Worm (Caenorhabditis elegans) whole organism, young adult: ENCODE measurements around the gene ufd-3.

Source experiments
- B0336.3 ChIP-seq: fragments of 200-800 bp; sonication (Bioruptor generic); IDR thresholded peaks from 2 replicates; pipeline ENCODE4 v1.3.6; 2022; ENCODE audit warnings: missing genetic modification characterization, missing compliant biosample characterization
- C06A6.2 ChIP-seq: fragments of 200-800 bp; sonication (Bioruptor generic); conservative IDR thresholded peaks from 2 replicates; pipeline ENCODE4 v1.3.6; 2022; ENCODE audit warnings: missing genetic modification characterization, missing compliant biosample characterization
- C17E4.6 ChIP-seq: fragments of 200-800 bp; sonication (Bioruptor generic); IDR thresholded peaks from 2 replicates; pipeline ENCODE4 v1.3.6; 2022; ENCODE audit warnings: missing genetic modification reagents, missing genetic modification characterization, missing compliant biosample characterization
- D2030.7 ChIP-seq: fragments of 200-800 bp; sonication (Bioruptor generic); IDR thresholded peaks from 2 replicates; pipeline ENCODE4 v1.3.6; 2022; ENCODE audit warnings: missing genetic modification reagents, missing genetic modification characterization, missing compliant biosample characterization
- F23B12.7 ChIP-seq: sonication (generic microtip); optimal IDR thresholded peaks from 2 replicates; lab custom pipeline; 2017; ENCODE audit warnings: missing genetic modification characterization, mild to moderate bottlenecking, missing compliant biosample characterization, antibody characterized with exemption, moderate library complexity; ENCODE audit not compliant: insufficient read depth
- F39B2.1 ChIP-seq: fragments of 200-800 bp; sonication (Bioruptor generic); IDR thresholded peaks from 2 replicates; pipeline ENCODE4 v1.3.6; 2022; ENCODE audit warnings: missing genetic modification reagents, missing genetic modification characterization, missing compliant biosample characterization
- F55B11.4 ChIP-seq: sonication (generic microtip); optimal IDR thresholded peaks from 2 replicates; lab custom pipeline; 2016; ENCODE audit warnings: missing compliant biosample characterization, missing genetic modification characterization, borderline replicate concordance; ENCODE audit not compliant: insufficient read depth
- Y53F4B.3 ChIP-seq: fragments of 200-800 bp; sonication (Bioruptor generic); IDR thresholded peaks from 2 replicates; pipeline ENCODE4 v1.3.6; 2022; ENCODE audit warnings: missing genetic modification reagents, missing genetic modification characterization, missing compliant biosample characterization
- Y67H2A.10 ChIP-seq: fragments of 200-800 bp; sonication (Bioruptor generic); conservative IDR thresholded peaks from 2 replicates; pipeline ENCODE4 v1.3.6; 2022; ENCODE audit warnings: missing genetic modification reagents, missing genetic modification characterization, missing compliant biosample characterization
- ZK185.1 ChIP-seq: sonication (generic microtip); optimal IDR thresholded peaks from 2 replicates; lab custom pipeline; 2016; ENCODE audit warnings: mild to moderate bottlenecking, missing genetic modification characterization, missing compliant biosample characterization; ENCODE audit not compliant: poor library complexity, severe bottlenecking
- atf-7 ChIP-seq: sonication (generic microtip); optimal IDR thresholded peaks from 2 replicates; lab custom pipeline; 2017; ENCODE audit warnings: mild to moderate bottlenecking, missing genetic modification characterization, missing compliant biosample characterization
- athp-1 ChIP-seq: sonication (generic microtip); optimal IDR thresholded peaks from 2 replicates; lab custom pipeline; 2017; ENCODE audit warnings: mild to moderate bottlenecking, missing genetic modification characterization, missing compliant biosample characterization
- bed-1 ChIP-seq: fragments of 200-800 bp; sonication (Bioruptor generic); IDR thresholded peaks from 2 replicates; pipeline ENCODE4 v1.3.6; 2022; ENCODE audit warnings: missing genetic modification reagents, missing genetic modification characterization, missing compliant biosample characterization
- bed-2 ChIP-seq: fragments of 200-800 bp; sonication (Bioruptor generic); IDR thresholded peaks from 2 replicates; pipeline ENCODE4 v1.3.6; 2022; ENCODE audit warnings: missing genetic modification reagents, missing genetic modification characterization, missing compliant biosample characterization
- cebp-2 ChIP-seq: fragments of 200-800 bp; sonication (Bioruptor generic); IDR thresholded peaks from 2 replicates; pipeline ENCODE4 v1.3.6; 2022; ENCODE audit warnings: missing genetic modification characterization, missing compliant biosample characterization
- ceh-100 ChIP-seq: fragments of 200-800 bp; sonication (Bioruptor generic); IDR thresholded peaks from 2 replicates; pipeline ENCODE4 v1.3.6; 2022; ENCODE audit warnings: missing genetic modification reagents, missing genetic modification characterization, missing compliant biosample characterization
- ceh-40 ChIP-seq: fragments of 200-800 bp; sonication (Bioruptor generic); IDR thresholded peaks from 2 replicates; pipeline ENCODE4 v1.3.6; 2022; ENCODE audit warnings: missing genetic modification characterization, missing compliant biosample characterization
- ceh-58 ChIP-seq: fragments of 200-800 bp; sonication (Bioruptor generic); IDR thresholded peaks from 2 replicates; pipeline ENCODE4 v1.3.6; 2022; ENCODE audit warnings: missing genetic modification characterization, missing compliant biosample characterization
- die-1 ChIP-seq: sonication (generic microtip); optimal IDR thresholded peaks from 2 replicates; lab custom pipeline; 2016; ENCODE audit warnings: missing genotype, mild to moderate bottlenecking, missing genetic modification characterization, missing compliant biosample characterization
- dpl-1 ChIP-seq: fragments of 150-350 bp; optimal IDR thresholded peaks from 2 replicates; lab custom pipeline; 2014; ENCODE audit warnings: missing biosample characterization, missing genetic modification reagents, missing genetic modification characterization
- efl-1 ChIP-seq: fragments of 150-350 bp; optimal IDR thresholded peaks from 2 replicates; lab custom pipeline; 2014; ENCODE audit warnings: missing biosample characterization, missing genetic modification reagents, missing genetic modification characterization
- egl-44 ChIP-seq: fragments of 200-800 bp; sonication (Bioruptor generic); IDR thresholded peaks from 2 replicates; pipeline ENCODE4 v1.3.6; 2022; ENCODE audit warnings: missing genetic modification reagents, missing genetic modification characterization, missing compliant biosample characterization
- ekl-4 ChIP-seq: fragments of 200-800 bp; sonication (Bioruptor generic); IDR thresholded peaks from 2 replicates; pipeline ENCODE4 v1.3.6; 2022; ENCODE audit warnings: missing genetic modification reagents, missing genetic modification characterization, missing compliant biosample characterization
- fkh-3 ChIP-seq: sonication (generic microtip); optimal IDR thresholded peaks from 2 replicates; lab custom pipeline; 2016; ENCODE audit warnings: mild to moderate bottlenecking, missing genetic modification characterization, missing compliant biosample characterization
- gei-17 ChIP-seq: fragments of 200-800 bp; sonication (Bioruptor generic); optimal IDR thresholded peaks from 2 replicates; lab custom pipeline; 2018; ENCODE audit warnings: mild to moderate bottlenecking, missing genetic modification characterization, missing compliant biosample characterization
- hsf-1 ChIP-seq: fragments of 200-800 bp; sonication (Bioruptor generic); IDR thresholded peaks from 2 replicates; pipeline ENCODE4 v1.3.6; 2022; ENCODE audit warnings: missing genetic modification reagents, missing genetic modification characterization, missing compliant biosample characterization
- let-526 ChIP-seq: fragments of 200-800 bp; sonication (Bioruptor generic); IDR thresholded peaks from 2 replicates; pipeline ENCODE4 v1.3.6; 2022; ENCODE audit warnings: missing genetic modification reagents, missing genetic modification characterization, missing compliant biosample characterization
- lin-26 ChIP-seq: fragments of 200-800 bp; sonication (Bioruptor generic); IDR thresholded peaks from 2 replicates; pipeline ENCODE4 v1.3.6; 2022; ENCODE audit warnings: missing genetic modification reagents, missing genetic modification characterization, missing compliant biosample characterization
- lin-35 ChIP-seq, 3 experiments: fragments of 150-350 bp in 2 of 3; sonication (generic microtip) in 1 of 3; optimal IDR thresholded peaks; 2 replicates each; lab custom pipeline; 2014 to 2018; ENCODE audit warnings: missing biosample characterization in 3 of 3, missing genetic modification characterization in 3 of 3, missing genetic modification reagents in 3 of 3
- madf-3 ChIP-seq: fragments of 200-800 bp; sonication (Bioruptor generic); IDR thresholded peaks from 2 replicates; pipeline ENCODE4 v1.3.6; 2022; ENCODE audit warnings: missing genetic modification reagents, missing genetic modification characterization, missing compliant biosample characterization
- madf-6 ChIP-seq: fragments of 200-800 bp; sonication (Bioruptor generic); IDR thresholded peaks from 2 replicates; pipeline ENCODE4 v1.3.6; 2022; ENCODE audit warnings: missing genetic modification reagents, missing genetic modification characterization, missing compliant biosample characterization
- nfya-1 ChIP-seq: sonication (generic microtip); optimal IDR thresholded peaks from 2 replicates; lab custom pipeline; 2017; ENCODE audit warnings: antibody characterized with exemption, missing compliant biosample characterization, missing genetic modification characterization, borderline replicate concordance; ENCODE audit not compliant: insufficient read depth
- nfya-2 ChIP-seq: fragments of 200-800 bp; sonication (Bioruptor generic); IDR thresholded peaks from 2 replicates; pipeline ENCODE4 v1.3.6; 2022; ENCODE audit warnings: missing genetic modification reagents, missing genetic modification characterization, missing compliant biosample characterization
- nfyb-1 ChIP-seq: fragments of 200-800 bp; sonication (Bioruptor generic); IDR thresholded peaks from 2 replicates; pipeline ENCODE4 v1.3.6; 2022; ENCODE audit warnings: missing genetic modification reagents, missing genetic modification characterization, missing compliant biosample characterization
- nhr-179 ChIP-seq: sonication (generic microtip); optimal IDR thresholded peaks from 2 replicates; lab custom pipeline; 2016; ENCODE audit warnings: mild to moderate bottlenecking, missing genetic modification characterization, missing compliant biosample characterization
- pha-4 ChIP-seq: fragments of 150-350 bp; sonication (generic microtip); optimal IDR thresholded peaks from 2 replicates; lab custom pipeline; 2014; ENCODE audit warnings: missing biosample characterization, missing genetic modification reagents, missing genetic modification characterization
- rec-8 ChIP-seq, 2 experiments: sonication (generic microtip); optimal IDR thresholded peaks; 2 replicates each; lab custom pipeline; 2016; ENCODE audit warnings: mild to moderate bottlenecking in 2 of 2, missing genetic modification characterization in 2 of 2, missing genetic modification reagents in 2 of 2, missing genotype in 2 of 2, missing biosample characterization in 1 of 2, missing compliant biosample characterization in 1 of 2, moderate library complexity in 1 of 2
- sea-2 ChIP-seq: fragments of 200-800 bp; sonication (Bioruptor generic); IDR thresholded peaks from 2 replicates; pipeline ENCODE4 v1.3.6; 2022; ENCODE audit warnings: missing genetic modification characterization, missing compliant biosample characterization
- snpc-1.3 ChIP-seq: sonication (generic microtip); optimal IDR thresholded peaks from 2 replicates; lab custom pipeline; 2017; ENCODE audit warnings: missing genetic modification characterization, mild to moderate bottlenecking, missing compliant biosample characterization, antibody characterized with exemption, moderate library complexity, missing genotype, missing genetic modification reagents; ENCODE audit not compliant: insufficient read depth
- snpc-3.4 ChIP-seq: sonication (generic microtip); optimal IDR thresholded peaks from 2 replicates; lab custom pipeline; 2017; ENCODE audit warnings: missing genetic modification characterization, mild to moderate bottlenecking, missing compliant biosample characterization, antibody characterized with exemption, moderate library complexity, missing genotype, missing genetic modification reagents
- snpc-4 ChIP-seq, 5 experiments: fragments of 150-350 bp in 1 of 5; sonication (generic microtip) in 4 of 5; optimal IDR thresholded peaks; 2 replicates each; lab custom pipeline; 2014 to 2018; ENCODE audit warnings: missing genetic modification characterization in 5 of 5, missing biosample characterization in 3 of 5, antibody characterized with exemption in 2 of 5, mild to moderate bottlenecking in 2 of 5, missing compliant biosample characterization in 2 of 5, missing genotype in 2 of 5, moderate library complexity in 2 of 5, missing genetic modification reagents in 1 of 5
- tbp1 ChIP-seq: fragments of 200-800 bp; sonication (Bioruptor generic); optimal IDR thresholded peaks from 2 replicates; lab custom pipeline; 2018; ENCODE audit warnings: mild to moderate bottlenecking, missing genetic modification characterization, missing compliant biosample characterization
- unc-130 ChIP-seq: sonication (generic microtip); optimal IDR thresholded peaks from 2 replicates; lab custom pipeline; 2016; ENCODE audit warnings: missing genetic modification reagents, missing genetic modification characterization, missing compliant biosample characterization
- xnd-1 ChIP-seq: sonication (generic microtip); optimal IDR thresholded peaks from 2 replicates; lab custom pipeline; 2016; ENCODE audit warnings: missing genotype, missing genetic modification reagents, missing genetic modification characterization, missing compliant biosample characterization
- zfh-2 ChIP-seq: fragments of 200-800 bp; sonication (Bioruptor generic); conservative IDR thresholded peaks from 2 replicates; pipeline ENCODE4 v1.3.6; 2022; ENCODE audit warnings: missing genetic modification reagents, missing genetic modification characterization, missing compliant biosample characterization
- ztf-22 ChIP-seq: fragments of 200-800 bp; sonication (Bioruptor generic); optimal IDR thresholded peaks from 2 replicates; lab custom pipeline; 2018; ENCODE audit warnings: mild to moderate bottlenecking, missing genetic modification characterization, moderate library complexity, missing compliant biosample characterization
- ztf-3 ChIP-seq: fragments of 200-800 bp; sonication (Bioruptor generic); optimal IDR thresholded peaks from 2 replicates; lab custom pipeline; 2018; ENCODE audit warnings: mild to moderate bottlenecking, missing genetic modification characterization, missing compliant biosample characterization

The ufd-3 gene

ce11 chrII:9940430-9940829 lies at the start of gene ufd-3 (continued):
- TF ChIP-seq madf-6 (GFP tag; lab: Robert Waterston, UW), result peak; percentile 75
- 0 out of 2 replicates have a peak, but pooled peaks have one; percentile 45 for TF ChIP-seq nfya-2
- peak; percentile 5 for TF ChIP-seq snpc-4 (GFP tag; optimal IDR thresholded peaks at IDR 0.05; lab: Kevin White, UChicago)
- peak; percentile 9 to 34 (median 24) for TF ChIP-seq snpc-4 (tag; optimal IDR thresholded peaks at IDR 0.05; lab: Kevin White, UChicago)
- no peak for TF ChIP-seq ztf-3 (GFP tag; lab: Kevin White, UChicago)
- TF ChIP-seq efl-1 (GFP tag; lab: Kevin White, UChicago), result peak; percentile 86
- TF ChIP-seq ZK185.1 (tag; lab: Kevin White, UChicago), result peak; percentile 93
- TF ChIP-seq nfyb-1 (GFP tag; lab: Robert Waterston, UW), result no peak
- peak; percentile 53 for TF ChIP-seq xnd-1 (tag; lab: Kevin White, UChicago)
- TF ChIP-seq B0336.3, result peak; percentile 86
- TF ChIP-seq die-1 (tag; lab: Kevin White, UChicago), result no peak
- no peak for TF ChIP-seq F55B11.4 (tag; lab: Kevin White, UChicago)
- no peak for TF ChIP-seq nhr-179
- TF ChIP-seq atf-7 (tag; lab: Kevin White, UChicago), result peak; percentile 49
- peak; percentile 58 for TF ChIP-seq ceh-100 (GFP tag; lab: Robert Waterston, UW)
- TF ChIP-seq bed-1 (GFP tag; lab: Robert Waterston, UW), result no peak
- TF ChIP-seq gei-17 (GFP tag; lab: Kevin White, UChicago), result no peak
- no peak for TF ChIP-seq ceh-58 (GFP tag; lab: Robert Waterston, UW)
- no peak for TF ChIP-seq Y53F4B.3
- TF ChIP-seq snpc-3.4 (tag; lab: Kevin White, UChicago), result peak; percentile 58
- peak; percentile 91 for TF ChIP-seq dpl-1 (GFP tag; lab: Kevin White, UChicago)
- TF ChIP-seq athp-1 (tag; lab: Kevin White, UChicago), result peak; percentile 64
- peak; percentile 49; the same call in 1 of the 2 replicates for TF ChIP-seq bed-2 (GFP tag; lab: Robert Waterston, UW)
- peak; percentile 45; the same call in 1 of the 2 replicates for TF ChIP-seq Y67H2A.10 (GFP tag; lab: Robert Waterston, UW)
- no peak for TF ChIP-seq zfh-2
- TF ChIP-seq nfya-1 (tag; lab: Kevin White, UChicago), result no peak
- 0 out of 2 replicates have a peak, but pooled peaks have one; percentile 36 for TF ChIP-seq C17E4.6 (GFP tag; lab: Robert Waterston, UW)
- TF ChIP-seq lin-26, result no peak
- no peak; the same call in 1 of the 2 replicates for TF ChIP-seq let-526 (GFP tag; lab: Robert Waterston, UW)
- 0 out of 2 replicates have a peak, but pooled peaks have one; percentile 55 for TF ChIP-seq egl-44 (GFP tag; lab: Robert Waterston, UW)
- no peak for TF ChIP-seq ceh-40 (GFP tag; lab: Robert Waterston, UW)
- no peak for TF ChIP-seq C06A6.2 (GFP tag; lab: Robert Waterston, UW)
- TF ChIP-seq tbp1 (GFP tag; lab: Kevin White, UChicago), result peak; percentile 42
- TF ChIP-seq madf-3 (GFP tag; lab: Robert Waterston, UW), result 0 out of 2 replicates have a peak, but pooled peaks have one; percentile 59
- TF ChIP-seq ztf-22, result no peak
- peak; percentile 78 for TF ChIP-seq pha-4
- peak; percentile 64 for TF ChIP-seq F23B12.7
- no peak for TF ChIP-seq sea-2 (GFP tag; lab: Robert Waterston, UW)
- TF ChIP-seq D2030.7 (GFP tag; lab: Robert Waterston, UW), result peak; percentile 65
- no peak for TF ChIP-seq fkh-3
- TF ChIP-seq cebp-2, result no peak
- peak; percentile 43 to 73 for TF ChIP-seq rec-8 (tag; optimal IDR thresholded peaks at IDR 0.05; lab: Kevin White, UChicago)
- peak; percentile 40 to 96 (median 44) for TF ChIP-seq lin-35 (GFP tag; optimal IDR thresholded peaks at IDR 0.05; lab: Kevin White, UChicago)
- TF ChIP-seq F39B2.1 (GFP tag; lab: Robert Waterston, UW), result no peak
- TF ChIP-seq hsf-1 (GFP tag; lab: Robert Waterston, UW), result no peak; the same call in 1 of the 2 replicates
- peak; percentile 90 for TF ChIP-seq unc-130 (GFP tag; lab: Kevin White, UChicago)
- TF ChIP-seq ekl-4, result peak; percentile 75
- TF ChIP-seq snpc-1.3, result peak; percentile 29
